Worm (Caenorhabditis elegans) whole organism, L2 larva: ENCODE data around the gene sri-19.

Experiments used
- C34F6.9 ChIP-seq: fragments of 150-350 bp; optimal IDR thresholded peaks from 2 replicates; lab custom pipeline; 2014; ENCODE audit warnings: missing biosample characterization, missing genetic modification characterization
- F13H6.1 ChIP-seq: sonication (generic microtip); optimal IDR thresholded peaks from 2 replicates; lab custom pipeline; 2016; ENCODE audit warnings: missing genetic modification characterization, missing compliant biosample characterization
- R02D3.7 ChIP-seq: fragments of 150-350 bp; optimal IDR thresholded peaks from 2 replicates; lab custom pipeline; 2014; ENCODE audit warnings: missing biosample characterization, missing genetic modification characterization
- Y55F3AM.14 ChIP-seq: fragments of 200-800 bp; sonication (Bioruptor generic); optimal IDR thresholded peaks from 2 replicates; lab custom pipeline; 2018; ENCODE audit warnings: mild to moderate bottlenecking, missing genetic modification characterization, missing compliant biosample characterization
- ZK546.5 ChIP-seq: sonication (generic microtip); optimal IDR thresholded peaks from 2 replicates; lab custom pipeline; 2017; ENCODE audit warnings: missing biosample characterization, missing genetic modification characterization
- alr-1 ChIP-seq: fragments of 150-350 bp; optimal IDR thresholded peaks from 2 replicates; lab custom pipeline; 2014; ENCODE audit warnings: missing biosample characterization, missing genetic modification characterization
- aly-2 ChIP-seq: fragments of 150-350 bp; optimal IDR thresholded peaks from 2 replicates; lab custom pipeline; 2014; ENCODE audit warnings: missing biosample characterization, missing genetic modification characterization
- ama-1 ChIP-seq: fragments of 150-350 bp; optimal IDR thresholded peaks from 2 replicates; lab custom pipeline; 2018; ENCODE audit warnings: inconsistent platforms
- blmp-1 ChIP-seq: sonication (generic microtip); optimal IDR thresholded peaks from 2 replicates; lab custom pipeline; 2017; ENCODE audit warnings: missing genetic modification characterization, mild to moderate bottlenecking, missing compliant biosample characterization, antibody characterized with exemption, moderate library complexity; ENCODE audit not compliant: insufficient read depth
- ceh-16 ChIP-seq: fragments of 150-350 bp; optimal IDR thresholded peaks from 2 replicates; lab custom pipeline; 2014; ENCODE audit warnings: missing biosample characterization, missing genetic modification characterization
- crh-2 ChIP-seq: sonication (generic microtip); optimal IDR thresholded peaks from 2 replicates; lab custom pipeline; 2017; ENCODE audit warnings: missing biosample characterization, missing genetic modification characterization
- egl-27 ChIP-seq: sonication (generic microtip); optimal IDR thresholded peaks from 3 replicates; lab custom pipeline; 2017; ENCODE audit warnings: missing biosample characterization, missing genetic modification reagents, missing genetic modification characterization
- elt-1 ChIP-seq: fragments of 150-350 bp; optimal IDR thresholded peaks from 2 replicates; lab custom pipeline; 2014; ENCODE audit warnings: missing biosample characterization, missing genetic modification characterization
- elt-3 ChIP-seq: sonication (generic microtip); optimal IDR thresholded peaks from 2 replicates; lab custom pipeline; 2017; ENCODE audit warnings: missing biosample characterization, missing genetic modification characterization
- fos-1 ChIP-seq: fragments of 150-350 bp; optimal IDR thresholded peaks from 2 replicates; lab custom pipeline; 2014; ENCODE audit warnings: missing biosample characterization, missing genetic modification characterization
- gmeb-1 ChIP-seq: fragments of 150-350 bp; optimal IDR thresholded peaks from 2 replicates; lab custom pipeline; 2014; ENCODE audit warnings: missing biosample characterization, missing genetic modification characterization
- lin-11 ChIP-seq: fragments of 150-350 bp; sonication (generic microtip); optimal IDR thresholded peaks from 2 replicates; lab custom pipeline; 2014; ENCODE audit warnings: missing biosample characterization, missing genetic modification characterization, inconsistent platforms, mixed read lengths
- lin-13 ChIP-seq: fragments of 150-350 bp; optimal IDR thresholded peaks from 2 replicates; lab custom pipeline; 2014; ENCODE audit warnings: missing biosample characterization, missing genetic modification reagents, missing genetic modification characterization
- lin-39 ChIP-seq: fragments of 150-350 bp; optimal IDR thresholded peaks from 2 replicates; lab custom pipeline; 2014; ENCODE audit warnings: missing biosample characterization, missing genetic modification reagents, missing genetic modification characterization
- lsy-2 ChIP-seq, 2 experiments: fragments of 150-350 bp in 1 of 2; sonication (generic microtip) in 1 of 2; optimal IDR thresholded peaks; 2 replicates each; lab custom pipeline; 2014 to 2017; ENCODE audit warnings: missing biosample characterization in 2 of 2, missing genetic modification characterization in 2 of 2
- mab-5 ChIP-seq: fragments of 150-350 bp; optimal IDR thresholded peaks from 2 replicates; lab custom pipeline; 2014; ENCODE audit warnings: missing biosample characterization, missing genetic modification characterization
- mbf-1 ChIP-seq: sonication (generic microtip); optimal IDR thresholded peaks from 2 replicates; lab custom pipeline; 2017; ENCODE audit warnings: missing biosample characterization, missing genetic modification characterization
- mdl-1 ChIP-seq, 2 experiments: fragments of 150-350 bp in 1 of 2; sonication (generic microtip) in 1 of 2; optimal IDR thresholded peaks; 2 replicates each; lab custom pipeline; 2017; ENCODE audit warnings: missing biosample characterization in 2 of 2, missing genetic modification characterization in 2 of 2
- nhr-10 ChIP-seq: sonication (generic microtip); optimal IDR thresholded peaks from 2 replicates; lab custom pipeline; 2017; ENCODE audit warnings: missing biosample characterization, missing genetic modification characterization
- nhr-11 ChIP-seq: fragments of 150-350 bp; optimal IDR thresholded peaks from 2 replicates; lab custom pipeline; 2014; ENCODE audit warnings: missing biosample characterization, missing genetic modification characterization
- nhr-12 ChIP-seq: fragments of 150-350 bp; optimal IDR thresholded peaks from 2 replicates; lab custom pipeline; 2014; ENCODE audit warnings: missing biosample characterization, missing genetic modification characterization
- nhr-129 ChIP-seq: fragments of 150-350 bp; optimal IDR thresholded peaks from 2 replicates; lab custom pipeline; 2014; ENCODE audit warnings: missing biosample characterization, missing genetic modification characterization
- nhr-21 ChIP-seq: fragments of 150-350 bp; optimal IDR thresholded peaks from 2 replicates; lab custom pipeline; 2014; ENCODE audit warnings: missing biosample characterization, missing genetic modification characterization
- nhr-23 ChIP-seq: fragments of 150-350 bp; optimal IDR thresholded peaks from 2 replicates; lab custom pipeline; 2014; ENCODE audit warnings: missing biosample characterization, missing genetic modification reagents, missing genetic modification characterization
- nhr-25 ChIP-seq: fragments of 150-350 bp; sonication (generic microtip); optimal IDR thresholded peaks from 3 replicates; lab custom pipeline; 2014; ENCODE audit warnings: missing biosample characterization, missing genetic modification characterization
- nhr-6 ChIP-seq: fragments of 150-350 bp; optimal IDR thresholded peaks from 2 replicates; lab custom pipeline; 2014; ENCODE audit warnings: missing biosample characterization, missing genetic modification characterization
- nhr-77 ChIP-seq: fragments of 150-350 bp; optimal IDR thresholded peaks from 2 replicates; lab custom pipeline; 2014; ENCODE audit warnings: missing biosample characterization, missing genetic modification characterization
- peb-1 ChIP-seq: fragments of 150-350 bp; optimal IDR thresholded peaks from 2 replicates; lab custom pipeline; 2014; ENCODE audit warnings: missing biosample characterization, missing genetic modification characterization
- sem-4 ChIP-seq: fragments of 150-350 bp; optimal IDR thresholded peaks from 2 replicates; lab custom pipeline; 2014; ENCODE audit warnings: missing biosample characterization, missing genetic modification reagents, missing genetic modification characterization
- skn-1 ChIP-seq: sonication (generic microtip); optimal IDR thresholded peaks from 2 replicates; lab custom pipeline; 2017; ENCODE audit warnings: missing biosample characterization, missing genetic modification characterization
- sma-3 ChIP-seq: sonication (generic microtip); optimal IDR thresholded peaks from 2 replicates; lab custom pipeline; 2016; ENCODE audit warnings: missing genetic modification reagents, missing genetic modification characterization, missing compliant biosample characterization
- sma-9 ChIP-seq, 2 experiments: fragments of 150-350 bp in 1 of 2; sonication (generic microtip) in 1 of 2; optimal IDR thresholded peaks; 2 replicates each; lab custom pipeline; 2014 to 2016; ENCODE audit warnings: missing genetic modification characterization in 2 of 2, mild to moderate bottlenecking in 1 of 2, missing biosample characterization in 1 of 2, missing compliant biosample characterization in 1 of 2, missing genetic modification reagents in 1 of 2, moderate library complexity in 1 of 2
- snpc-4 ChIP-seq: fragments of 150-350 bp; optimal IDR thresholded peaks from 2 replicates; lab custom pipeline; 2014; ENCODE audit warnings: missing biosample characterization, missing genetic modification characterization
- unc-55 ChIP-seq: fragments of 150-350 bp; sonication (generic microtip); optimal IDR thresholded peaks from 3 replicates; lab custom pipeline; 2014; ENCODE audit warnings: missing biosample characterization, missing genetic modification reagents, missing genetic modification characterization
- zag-1 ChIP-seq: fragments of 150-350 bp; optimal IDR thresholded peaks from 2 replicates; lab custom pipeline; 2014; ENCODE audit warnings: missing biosample characterization, missing genetic modification characterization
- ztf-11 ChIP-seq: sonication (generic microtip); optimal IDR thresholded peaks from 2 replicates; lab custom pipeline; 2017; ENCODE audit warnings: missing biosample characterization, missing genetic modification characterization
- ztf-4 ChIP-seq: fragments of 150-350 bp; optimal IDR thresholded peaks from 2 replicates; lab custom pipeline; 2014; ENCODE audit warnings: missing biosample characterization, missing genetic modification characterization

Gene sri-19

DNA sequence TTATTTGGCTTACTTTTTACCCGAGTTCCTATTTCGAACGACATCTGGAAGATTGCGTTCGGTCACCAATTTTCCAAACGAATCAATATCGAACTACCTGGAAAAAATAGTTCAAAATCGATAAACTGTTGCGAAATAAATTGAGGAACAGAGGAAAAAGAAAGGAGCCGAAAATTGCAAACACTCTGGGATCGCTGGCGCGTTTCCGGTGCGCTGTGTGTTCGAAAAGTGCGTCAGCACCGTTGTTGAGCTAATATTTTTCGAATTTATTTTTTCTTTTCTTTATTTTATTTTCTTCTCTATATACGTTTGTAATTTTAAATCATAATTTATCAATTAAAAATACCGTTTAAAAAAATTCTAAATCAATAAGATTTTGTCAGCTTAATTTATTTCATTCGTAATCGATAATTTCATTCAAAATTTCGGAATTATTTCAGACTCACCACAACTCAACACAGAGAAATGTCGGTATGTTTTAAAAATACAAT is 25.1 kb upstream of the sri-19 start, which contains the start of the genes dnc-1 and lsm-7:
Gene dnc-1, minus strand, starts transcription at position 142 of the 491 bp plus-strand sequence.
Gene lsm-7, plus strand, starts transcription at position 441 of the 491 bp plus-strand sequence.
- TF ChIP-seq elt-1 (tag; lab: Kevin White, UChicago), result no peak
- no peak for TF ChIP-seq nhr-6 (tag; lab: Kevin White, UChicago)
- peak; percentile 47 to 87 for TF ChIP-seq lsy-2 (tag; optimal IDR thresholded peaks at IDR 0.05; lab: Kevin White, UChicago)
- no peak for TF ChIP-seq alr-1
- peak; percentile 17 for TF ChIP-seq ztf-4 (tag; lab: Kevin White, UChicago)
- TF ChIP-seq ceh-16 (tag; lab: Kevin White, UChicago), result no peak
- peak; percentile 95 for TF ChIP-seq unc-55
- TF ChIP-seq gmeb-1 (tag; lab: Kevin White, UChicago), result peak; percentile 81
- TF ChIP-seq egl-27, result peak; percentile 1
- no peak for TF ChIP-seq nhr-11 (tag; lab: Kevin White, UChicago)
- no peak for TF ChIP-seq lin-39
- no peak for TF ChIP-seq blmp-1 (tag; lab: Kevin White, UChicago)
- peak; percentile 55 for TF ChIP-seq mab-5
- peak in 1 of 2 experiments; percentile 2 for TF ChIP-seq mdl-1 (tag; optimal IDR thresholded peaks at IDR 0.05; lab: Kevin White, UChicago)
- TF ChIP-seq elt-3, result no peak
- TF ChIP-seq sem-4 (tag; lab: Kevin White, UChicago), result peak; percentile 58
- peak; percentile 95 for TF ChIP-seq C34F6.9 (tag; lab: Kevin White, UChicago)
- TF ChIP-seq sma-9 (GFP tag; optimal IDR thresholded peaks at IDR 0.05; lab: Kevin White, UChicago), result peak; percentile 74
- TF ChIP-seq sma-9 (tag; optimal IDR thresholded peaks at IDR 0.05; lab: Kevin White, UChicago), result no peak
- TF ChIP-seq snpc-4, result peak; percentile 28
- TF ChIP-seq crh-2 (tag; lab: Kevin White, UChicago), result peak; percentile 77
- peak; percentile 30 for TF ChIP-seq zag-1 (tag; lab: Kevin White, UChicago)
- TF ChIP-seq ama-1, result no peak
- peak; percentile 61 for TF ChIP-seq fos-1 (tag; lab: Kevin White, UChicago)
- TF ChIP-seq nhr-21, result no peak
- no peak for TF ChIP-seq nhr-23
- TF ChIP-seq nhr-77, result no peak
- peak; percentile 54 for TF ChIP-seq lin-13
- no peak for TF ChIP-seq nhr-10 (tag; lab: Kevin White, UChicago)
- TF ChIP-seq sma-3 (GFP tag; lab: Kevin White, UChicago), result peak; percentile 30
- TF ChIP-seq ZK546.5 (tag; lab: Kevin White, UChicago), result peak; percentile 4
- TF ChIP-seq ztf-11 (tag; lab: Kevin White, UChicago), result no peak
- peak; percentile 56 for TF ChIP-seq lin-11
- TF ChIP-seq skn-1, result no peak
- peak; percentile 75 for TF ChIP-seq nhr-129 (tag; lab: Kevin White, UChicago)
- no peak for TF ChIP-seq aly-2 (tag; lab: Kevin White, UChicago)
- no peak for TF ChIP-seq R02D3.7
- TF ChIP-seq Y55F3AM.14 (GFP tag; lab: Kevin White, UChicago), result no peak
- peak; percentile 75 for TF ChIP-seq nhr-25
- TF ChIP-seq F13H6.1, result peak; percentile 59
- no peak for TF ChIP-seq nhr-12

- TF ChIP-seq ztf-4 (tag; lab: Kevin White, UChicago), result peak; percentile 31
- peak; percentile 36 for TF ChIP-seq nhr-129 (tag; lab: Kevin White, UChicago)
- TF ChIP-seq mbf-1, result no peak
- TF ChIP-seq ama-1, result peak; percentile 66
- peak; percentile 6 for TF ChIP-seq nhr-6 (tag; lab: Kevin White, UChicago)
- TF ChIP-seq crh-2 (tag; lab: Kevin White, UChicago), result peak; percentile 28
- TF ChIP-seq sma-9 (GFP tag; optimal IDR thresholded peaks at IDR 0.05; lab: Kevin White, UChicago), result peak; percentile 42
- TF ChIP-seq sma-9 (tag; optimal IDR thresholded peaks at IDR 0.05; lab: Kevin White, UChicago), result no peak
- TF ChIP-seq peb-1 (tag; lab: Kevin White, UChicago), result no peak
- TF ChIP-seq lsy-2 (tag; optimal IDR thresholded peaks at IDR 0.05; lab: Kevin White, UChicago), result peak in 1 of 2 experiments; percentile 42
- TF ChIP-seq F13H6.1, result no peak
- peak; percentile 57 for TF ChIP-seq Y55F3AM.14 (GFP tag; lab: Kevin White, UChicago)
- peak; percentile 13 for TF ChIP-seq gmeb-1 (tag; lab: Kevin White, UChicago)
These were observed 24.2 kb upstream of the sri-19 start for ce11 chrIV:10933777-10934546.
